Worm (Caenorhabditis elegans): ENCODE data around the gene C18B2.2.

C18B2.2 gene

ce11 chrX:3599860-3600259 is 23.4 kb upstream of the C18B2.2 start:
- TF ChIP-seq ztf-29 (GFP tag; IDR thresholded peaks at IDR 0.05): no peak
- no peak for TF ChIP-seq ztf-23 (GFP tag; IDR thresholded peaks at IDR 0.05)
- TF ChIP-seq klf-2 (GFP tag; conservative IDR thresholded peaks at IDR 0.05): no peak
- no peak for TF ChIP-seq flt-1 (GFP tag; IDR thresholded peaks at IDR 0.05)
- no peak for TF ChIP-seq cog-1 (tag; optimal IDR thresholded peaks at IDR 0.05)
- no peak for TF ChIP-seq ref-1 (GFP tag; conservative IDR thresholded peaks at IDR 0.05)
- no peak for TF ChIP-seq med-1 (GFP tag; optimal IDR thresholded peaks at IDR 0.05; ENCODE audit: insufficient read depth)
- no peak for TF ChIP-seq tab-1 (GFP tag; IDR thresholded peaks at IDR 0.05)
- TF ChIP-seq T22C8.4 (GFP tag; IDR thresholded peaks at IDR 0.05): no peak

DNA sequence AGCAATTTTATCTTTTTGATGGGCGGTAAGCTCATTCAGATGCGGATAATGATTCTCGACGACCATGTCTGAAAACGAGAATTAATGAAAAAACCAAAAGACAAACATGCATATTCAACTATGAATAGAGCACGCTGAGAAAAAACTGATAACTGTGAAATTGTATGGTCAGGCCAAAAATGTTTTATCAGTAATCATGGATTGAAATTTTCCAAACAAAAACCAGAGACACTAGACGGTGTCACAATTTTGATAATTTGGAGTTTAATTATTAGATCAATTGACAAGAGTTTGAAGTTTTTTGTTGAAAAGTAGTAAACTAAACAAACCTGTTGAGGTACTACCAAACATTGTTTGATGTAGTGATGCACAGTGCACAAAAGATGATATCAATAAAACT is 22.9 kb upstream of the C18B2.2 start, which contains the start of gene cgr-1:
Gene cgr-1 (minus strand): TSS at position 68 of the 400 bp plus-strand sequence.
- no peak for TF ChIP-seq tab-1 (GFP tag; IDR thresholded peaks at IDR 0.05)
- TF ChIP-seq ztf-29 (GFP tag; IDR thresholded peaks at IDR 0.05): no peak
- TF ChIP-seq klf-2 (GFP tag; conservative IDR thresholded peaks at IDR 0.05): no peak
- no peak for TF ChIP-seq T22C8.4 (GFP tag; IDR thresholded peaks at IDR 0.05)
- TF ChIP-seq ref-1 (GFP tag; conservative IDR thresholded peaks at IDR 0.05): no peak
- TF ChIP-seq med-1 (GFP tag; optimal IDR thresholded peaks at IDR 0.05; ENCODE audit: insufficient read depth): no peak
- TF ChIP-seq cog-1 (tag; optimal IDR thresholded peaks at IDR 0.05): no peak
- no peak for TF ChIP-seq ztf-23 (GFP tag; IDR thresholded peaks at IDR 0.05)

DNA sequence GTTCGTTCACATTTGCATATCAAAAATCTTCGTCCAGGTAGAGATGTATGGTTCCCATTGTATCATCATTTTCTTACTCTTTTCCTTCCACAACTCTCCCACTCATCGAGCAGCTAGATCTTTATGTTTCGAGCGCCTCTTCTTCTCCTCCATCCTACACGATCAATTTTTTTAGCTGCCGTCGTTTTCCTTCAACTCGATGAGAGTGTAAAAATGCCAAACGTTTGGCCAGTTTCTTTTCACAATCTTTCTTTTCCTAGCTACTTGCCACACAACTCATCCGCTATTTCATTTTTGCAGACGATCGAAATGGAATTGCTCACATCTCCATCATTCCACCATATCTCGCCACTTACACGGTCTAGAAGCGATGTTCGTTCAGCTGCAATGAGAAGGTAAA is 21.7 kb upstream of the C18B2.2 start, which contains the start of gene C18B2.3:
Gene C18B2.3 (plus strand): TSS at position 301 of the 400 bp plus-strand sequence.
- no peak for TF ChIP-seq tab-1 (GFP tag; IDR thresholded peaks at IDR 0.05)
- TF ChIP-seq ztf-23 (GFP tag; IDR thresholded peaks at IDR 0.05): no peak
- TF ChIP-seq cog-1 (tag; optimal IDR thresholded peaks at IDR 0.05): no peak
- TF ChIP-seq klf-2 (GFP tag; conservative IDR thresholded peaks at IDR 0.05): no peak
- TF ChIP-seq ztf-29 (GFP tag; IDR thresholded peaks at IDR 0.05): no peak
- TF ChIP-seq med-1 (GFP tag; optimal IDR thresholded peaks at IDR 0.05; ENCODE audit: insufficient read depth): no peak
- no peak for TF ChIP-seq T22C8.4 (GFP tag; IDR thresholded peaks at IDR 0.05)
- no peak for TF ChIP-seq flt-1 (GFP tag; IDR thresholded peaks at IDR 0.05)
- TF ChIP-seq ref-1 (GFP tag; conservative IDR thresholded peaks at IDR 0.05): no peak

DNA sequence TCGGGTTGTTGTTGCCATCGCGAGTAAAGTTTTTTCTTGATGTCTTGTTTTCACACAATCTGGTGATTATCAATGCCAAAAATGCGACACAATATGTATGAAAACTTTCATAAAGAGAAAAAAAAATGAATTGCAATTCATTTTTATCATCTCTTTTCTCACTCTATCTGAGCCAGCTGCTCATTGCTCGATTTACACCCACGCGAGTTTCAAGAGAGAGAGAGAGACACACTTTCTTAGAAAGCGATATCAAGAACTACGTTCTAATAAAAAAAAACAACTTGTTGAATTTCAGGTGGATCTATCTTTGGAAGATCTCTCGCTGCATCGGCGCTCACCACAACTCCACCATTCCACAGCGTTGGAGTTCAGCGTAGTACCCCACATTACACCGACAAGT is 20.6 kb upstream of the C18B2.2 start:
- TF ChIP-seq tab-1 (GFP tag; IDR thresholded peaks at IDR 0.05) (no peak), flt-1 (GFP tag; IDR thresholded peaks at IDR 0.05) (no peak), ztf-29 (GFP tag; IDR thresholded peaks at IDR 0.05) (no peak), med-1 (GFP tag; optimal IDR thresholded peaks at IDR 0.05; ENCODE audit: insufficient read depth) (no peak), cog-1 (tag; optimal IDR thresholded peaks at IDR 0.05) (no peak), klf-2 (GFP tag; conservative IDR thresholded peaks at IDR 0.05) (no peak), ztf-23 (GFP tag; IDR thresholded peaks at IDR 0.05) (no peak), T22C8.4 (GFP tag; IDR thresholded peaks at IDR 0.05) (no peak), ref-1 (GFP tag; conservative IDR thresholded peaks at IDR 0.05) (no peak)

DNA sequence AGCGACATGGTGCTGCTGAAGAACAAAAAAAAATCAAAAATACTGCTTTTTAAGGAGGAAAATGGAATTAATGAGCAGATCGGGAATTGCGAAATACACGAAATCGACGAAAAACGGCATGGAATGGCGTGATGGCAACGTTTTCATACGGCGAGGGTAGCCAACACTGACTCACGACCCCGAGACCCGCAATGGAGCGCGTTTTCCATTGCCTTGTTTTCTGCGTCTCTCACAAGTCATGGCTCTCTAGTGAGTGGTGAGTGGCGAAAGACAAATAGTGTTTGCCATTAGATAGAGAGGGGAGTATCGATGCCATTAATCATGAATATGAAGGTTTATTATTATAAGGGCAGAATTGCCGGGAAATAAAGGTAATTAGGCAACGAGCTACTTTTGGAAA is 17.5 kb upstream of the C18B2.2 start, which contains the start of gene C18B2.4:
Gene C18B2.4 (minus strand): TSS at position 15 of the 400 bp plus-strand sequence.
- TF ChIP-seq tab-1 (GFP tag; IDR thresholded peaks at IDR 0.05) (0 out of 2 replicates have a peak, but pooled peaks have one; percentile 32), cog-1 (tag; optimal IDR thresholded peaks at IDR 0.05) (peak; percentile 76), med-1 (GFP tag; optimal IDR thresholded peaks at IDR 0.05; ENCODE audit: insufficient read depth) (no peak)

DNA sequence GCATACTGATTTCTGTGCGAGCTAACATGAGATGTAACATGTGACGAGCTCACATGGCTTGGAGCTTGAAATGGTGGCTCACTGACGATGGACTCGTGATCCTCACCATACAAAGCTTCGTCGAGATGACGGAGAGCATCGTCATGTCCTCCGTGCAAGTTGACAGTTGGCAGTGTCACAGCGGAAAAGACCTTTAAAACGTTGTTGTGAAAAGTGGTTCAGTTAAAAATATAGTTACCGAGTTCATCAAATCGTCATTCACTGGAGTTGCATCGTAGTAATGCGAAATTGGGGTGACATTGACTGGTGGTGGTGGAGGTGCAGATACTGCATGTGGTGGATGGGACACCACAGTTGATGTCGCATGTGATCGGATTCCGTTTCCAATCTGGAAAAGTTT is 12.8 kb upstream of the C18B2.2 start:
- TF ChIP-seq cog-1 (tag; optimal IDR thresholded peaks at IDR 0.05): no peak
- no peak for TF ChIP-seq ref-1 (GFP tag; conservative IDR thresholded peaks at IDR 0.05)
- TF ChIP-seq ztf-23 (GFP tag; IDR thresholded peaks at IDR 0.05): no peak
- TF ChIP-seq med-1 (GFP tag; optimal IDR thresholded peaks at IDR 0.05; ENCODE audit: insufficient read depth): no peak
- TF ChIP-seq ztf-29 (GFP tag; IDR thresholded peaks at IDR 0.05): no peak
- no peak for TF ChIP-seq flt-1 (GFP tag; IDR thresholded peaks at IDR 0.05)
- no peak for TF ChIP-seq klf-2 (GFP tag; conservative IDR thresholded peaks at IDR 0.05)
- no peak for TF ChIP-seq tab-1 (GFP tag; IDR thresholded peaks at IDR 0.05)
- TF ChIP-seq T22C8.4 (GFP tag; IDR thresholded peaks at IDR 0.05): no peak

ce11 chrX:3611042-3611623 is 12.1 kb upstream of the C18B2.2 start, which contains the start of gene C18B2.5:
TSS of gene C18B2.5 (minus strand) at chrX:3611092.
- TF ChIP-seq flt-1 (GFP tag; IDR thresholded peaks at IDR 0.05) (no peak), ztf-29 (GFP tag; IDR thresholded peaks at IDR 0.05) (no peak), cog-1 (tag; optimal IDR thresholded peaks at IDR 0.05) (no peak), klf-2 (GFP tag; conservative IDR thresholded peaks at IDR 0.05) (no peak)

DNA sequence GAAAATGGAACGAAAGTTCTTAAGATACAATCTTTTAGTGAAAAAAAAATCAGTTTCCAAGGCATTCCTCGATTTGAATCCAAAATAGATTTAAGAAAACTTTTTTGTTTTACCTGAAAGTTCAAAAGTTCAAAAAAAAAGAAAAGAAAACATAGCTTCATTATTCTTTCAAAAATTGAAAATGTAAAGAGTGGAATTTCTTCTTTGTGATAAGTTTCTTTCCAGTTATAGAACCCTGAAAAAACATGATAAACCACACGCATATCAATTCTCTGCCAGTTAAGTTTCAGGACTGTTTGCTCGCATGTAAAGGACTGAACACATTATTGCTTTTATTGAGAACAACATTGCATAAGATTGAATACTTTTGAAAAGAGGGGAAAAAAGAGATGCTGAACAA is 11.5 kb upstream of the C18B2.2 start:
- TF ChIP-seq ztf-29 (GFP tag; IDR thresholded peaks at IDR 0.05): no peak

- TF ChIP-seq klf-2 (GFP tag; conservative IDR thresholded peaks at IDR 0.05): no peak
- TF ChIP-seq ztf-23 (GFP tag; IDR thresholded peaks at IDR 0.05): no peak
- no peak for TF ChIP-seq cog-1 (tag; optimal IDR thresholded peaks at IDR 0.05)
- no peak for TF ChIP-seq ztf-29 (GFP tag; IDR thresholded peaks at IDR 0.05)
- TF ChIP-seq ref-1 (GFP tag; conservative IDR thresholded peaks at IDR 0.05): no peak
- TF ChIP-seq T22C8.4 (GFP tag; IDR thresholded peaks at IDR 0.05): no peak
- no peak for TF ChIP-seq flt-1 (GFP tag; IDR thresholded peaks at IDR 0.05)
- no peak for TF ChIP-seq med-1 (GFP tag; optimal IDR thresholded peaks at IDR 0.05; ENCODE audit: insufficient read depth)
- TF ChIP-seq tab-1 (GFP tag; IDR thresholded peaks at IDR 0.05): no peak
Observed at ce11 chrX:3613665-3614064, 9.6 kb upstream of the C18B2.2 start.

DNA sequence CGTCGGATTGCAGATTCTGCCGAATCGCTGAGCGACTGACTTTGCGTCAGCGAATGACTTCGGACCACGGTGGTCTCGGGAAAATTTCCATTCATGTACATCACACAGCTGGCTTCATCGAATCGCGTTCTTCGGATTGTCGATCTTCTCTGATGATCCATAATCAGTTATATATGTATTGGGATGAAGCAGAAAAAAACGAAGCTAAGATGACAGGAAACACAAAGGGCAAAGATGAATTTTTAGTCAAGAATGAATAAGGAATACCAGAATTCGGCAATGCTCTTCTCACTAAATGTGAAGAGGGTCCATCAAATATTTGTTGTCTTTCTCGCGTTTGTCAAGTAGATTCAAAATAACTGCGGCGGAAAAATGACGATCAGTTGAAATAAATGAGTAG is 6.0 kb upstream of the C18B2.2 start, which contains the start of gene del-9:
Gene del-9 (minus strand): TSS at position 101 of the 400 bp plus-strand sequence.
- TF ChIP-seq T22C8.4 (GFP tag; IDR thresholded peaks at IDR 0.05) (no peak), cog-1 (tag; optimal IDR thresholded peaks at IDR 0.05) (no peak), med-1 (GFP tag; optimal IDR thresholded peaks at IDR 0.05; ENCODE audit: insufficient read depth) (no peak), flt-1 (GFP tag; IDR thresholded peaks at IDR 0.05) (no peak), ref-1 (GFP tag; conservative IDR thresholded peaks at IDR 0.05) (no peak), ztf-29 (GFP tag; IDR thresholded peaks at IDR 0.05) (no peak), tab-1 (GFP tag; IDR thresholded peaks at IDR 0.05) (no peak), ztf-23 (GFP tag; IDR thresholded peaks at IDR 0.05) (no peak), klf-2 (GFP tag; conservative IDR thresholded peaks at IDR 0.05) (no peak)
